Worm (Caenorhabditis elegans) whole organism, L4 larva: ENCODE data around the gene B0228.8.

ENCODE experiments used
- F44E2.7 ChIP-seq: fragments of 200-800 bp; sonication (Bioruptor generic); IDR thresholded peaks from 2 replicates; pipeline ENCODE4 v2.1.2; 2022; ENCODE audit warnings: missing genetic modification characterization, missing compliant biosample characterization
- ama-1 ChIP-seq: fragments of 150-350 bp; optimal IDR thresholded peaks from 2 replicates; lab custom pipeline; 2014; ENCODE audit warnings: inconsistent platforms, mixed read lengths
- attf-4 ChIP-seq: sonication (generic microtip); optimal IDR thresholded peaks from 3 replicates; lab custom pipeline; 2017; ENCODE audit warnings: missing biosample characterization, missing genetic modification characterization
- fkh-10 ChIP-seq: fragments of 150-350 bp; optimal IDR thresholded peaks from 2 replicates; lab custom pipeline; 2014; ENCODE audit warnings: missing biosample characterization, missing genetic modification reagents, missing genetic modification characterization
- lin-39 ChIP-seq: fragments of 150-350 bp; optimal IDR thresholded peaks from 2 replicates; lab custom pipeline; 2014; ENCODE audit warnings: missing biosample characterization, missing genetic modification reagents, missing genetic modification characterization
- nhr-237 ChIP-seq: sonication (generic microtip); optimal IDR thresholded peaks from 2 replicates; lab custom pipeline; 2017; ENCODE audit warnings: missing biosample characterization, missing genetic modification characterization
- zag-1 ChIP-seq: fragments of 150-350 bp; optimal IDR thresholded peaks from 2 replicates; lab custom pipeline; 2014; ENCODE audit warnings: missing biosample characterization, missing genetic modification characterization

DNA sequence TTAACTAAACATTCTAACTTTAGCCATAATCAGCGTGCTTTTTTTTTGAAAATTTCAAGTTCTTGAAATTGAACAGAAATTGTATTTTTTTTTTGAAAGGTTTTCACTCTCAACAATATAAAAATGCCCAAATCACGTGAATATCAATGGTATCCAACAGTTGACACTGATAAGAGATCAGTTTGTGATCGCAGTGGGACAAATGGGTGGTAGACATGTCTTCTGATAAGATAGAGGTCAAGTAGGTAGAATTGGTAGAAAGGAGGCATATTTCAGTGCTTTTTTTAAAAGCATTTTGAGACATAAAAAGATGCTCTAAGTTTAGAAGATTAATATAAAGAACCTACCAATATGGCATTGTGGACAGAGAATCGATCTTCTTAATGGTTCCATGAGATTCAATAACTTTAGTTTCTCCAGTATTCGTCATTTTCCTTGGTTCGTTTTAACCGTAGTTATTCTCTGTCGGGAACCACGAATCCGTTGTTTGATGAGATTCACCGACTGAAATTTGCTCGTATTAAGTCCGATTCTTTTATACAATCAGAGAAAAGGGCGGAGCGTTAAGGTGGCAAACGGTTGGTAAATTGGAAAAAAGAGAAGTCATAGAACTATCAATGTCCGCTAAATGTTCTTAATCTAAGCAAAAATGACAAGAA, 16.1 kb upstream of the B0228.8 start, which contains the start of gene mthf-1:
- TF ChIP-seq ama-1 (peak; percentile 79), zag-1 (tag; lab: Kevin White, UChicago) (no peak), attf-4 (tag; lab: Kevin White, UChicago) (no peak), nhr-237 (tag; lab: Kevin White, UChicago) (no peak), lin-39 (no peak), fkh-10 (no peak), F44E2.7 (GFP tag; lab: Robert Waterston, UW) (no peak)
